Fruit fly (Drosophila melanogaster) whole organism, embryonic: Measurements from ENCODE around the gene ND-13A.

Source experiments
- Antp ChIP-seq: fragments of 200-800 bp; sonication (Bioruptor generic); optimal IDR thresholded peaks from 3 replicates; lab custom pipeline; 2016; ENCODE audit warnings: missing biosample characterization, missing genetic modification characterization
- Awh ChIP-seq: fragments of 200-800 bp; sonication (Bioruptor generic); IDR thresholded peaks from 2 replicates; pipeline ENCODE4, ENCODE4 v1.3.6; 2022; ENCODE audit warnings: missing biosample characterization, missing genetic modification characterization
- B-H1 ChIP-seq: fragments of 200-800 bp; sonication (Bioruptor generic); IDR thresholded peaks from 3 replicates; pipeline ENCODE4 v1.3.6; 2022; ENCODE audit warnings: missing biosample characterization, missing genetic modification characterization
- BEAF-32 ChIP-seq: fragments of 200-800 bp; sonication (Bioruptor generic); optimal IDR thresholded peaks from 3 replicates; lab custom pipeline; 2017; ENCODE audit warnings: missing biosample characterization, missing genetic modification characterization, mild to moderate bottlenecking, moderate library complexity, missing genetic modification reagents
- CG11093 ChIP-seq: fragments of 200-800 bp; sonication (Bioruptor generic); IDR thresholded peaks from 3 replicates; pipeline ENCODE4 v1.3.6; 2022; ENCODE audit warnings: missing biosample characterization, missing genetic modification characterization
- CG11696 ChIP-seq: fragments of 200-800 bp; sonication (Bioruptor generic); IDR thresholded peaks from 2 replicates; pipeline ENCODE4 v1.3.6; 2022; ENCODE audit warnings: missing biosample characterization, missing genetic modification characterization
- CG12155 ChIP-seq: fragments of 200-800 bp; sonication (Bioruptor generic); optimal IDR thresholded peaks from 3 replicates; lab custom pipeline; 2016; ENCODE audit warnings: missing biosample characterization, missing genetic modification characterization
- CG12659 ChIP-seq: fragments of 200-800 bp; sonication (Bioruptor generic); optimal IDR thresholded peaks from 3 replicates; lab custom pipeline; 2017; ENCODE audit warnings: mild to moderate bottlenecking, missing biosample characterization, missing genetic modification reagents, missing genetic modification characterization
- CG12744 ChIP-seq: fragments of 200-800 bp; sonication (Bioruptor generic); optimal IDR thresholded peaks from 2 replicates; lab custom pipeline; 2016; ENCODE audit warnings: missing biosample characterization, missing genetic modification characterization
- CG13287 ChIP-seq: fragments of 200-800 bp; sonication (Bioruptor generic); IDR thresholded peaks from 2 replicates; pipeline ENCODE4 v1.3.6; 2022; ENCODE audit warnings: missing biosample characterization, missing genetic modification characterization; ENCODE audit not compliant: partially characterized antibody
- CG13624 ChIP-seq: fragments of 200-800 bp; sonication (Bioruptor generic); optimal IDR thresholded peaks from 2 replicates; lab custom pipeline; 2016; ENCODE audit warnings: missing biosample characterization, missing genetic modification characterization
- CG17359 ChIP-seq: fragments of 200-800 bp; sonication (Bioruptor generic); optimal IDR thresholded peaks from 3 replicates; lab custom pipeline; 2018; ENCODE audit warnings: missing biosample characterization, mild to moderate bottlenecking, missing genetic modification characterization, moderate library complexity
- CG17361 ChIP-seq: fragments of 200-800 bp; sonication (Bioruptor generic); IDR thresholded peaks from 3 replicates; pipeline ENCODE4 v1.3.6; 2022; ENCODE audit warnings: missing biosample characterization, missing genetic modification characterization
- CG2889 ChIP-seq: fragments of 200-800 bp; sonication (Bioruptor generic); IDR thresholded peaks from 3 replicates; pipeline ENCODE4 v1.3.6; 2022; ENCODE audit warnings: missing biosample characterization, missing genetic modification characterization
- CG30403 ChIP-seq: fragments of 200-800 bp; sonication (Bioruptor generic); optimal IDR thresholded peaks from 3 replicates; lab custom pipeline; 2016; ENCODE audit warnings: missing biosample characterization, missing genetic modification characterization
- CG34422 ChIP-seq: fragments of 200-800 bp; sonication (Bioruptor generic); IDR thresholded peaks from 3 replicates; pipeline ENCODE4 v1.3.6; 2022; ENCODE audit warnings: missing biosample characterization, missing genetic modification characterization
- CG3838 ChIP-seq: fragments of 200-800 bp; sonication (Bioruptor generic); optimal IDR thresholded peaks from 3 replicates; lab custom pipeline; 2016; ENCODE audit warnings: missing biosample characterization, missing genetic modification characterization
- CG4730 ChIP-seq: fragments of 200-800 bp; sonication (Bioruptor generic); IDR thresholded peaks from 2 replicates; pipeline ENCODE4 v1.3.6; 2022; ENCODE audit warnings: missing biosample characterization, missing genetic modification characterization
- CG8765 ChIP-seq: fragments of 200-800 bp; sonication (Bioruptor generic); IDR thresholded peaks from 2 replicates; pipeline ENCODE4 v1.3.6; 2022; ENCODE audit warnings: missing biosample characterization, missing genetic modification characterization
- CG9797 ChIP-seq: fragments of 200-800 bp; sonication (Bioruptor generic); optimal IDR thresholded peaks from 3 replicates; lab custom pipeline; 2018; ENCODE audit warnings: missing biosample characterization, mild to moderate bottlenecking, missing genetic modification characterization
- CG9817 ChIP-seq: fragments of 200-800 bp; sonication (Bioruptor generic); optimal IDR thresholded peaks from 2 replicates; lab custom pipeline; 2018; ENCODE audit warnings: missing biosample characterization, mild to moderate bottlenecking, missing genetic modification characterization, moderate library complexity
- CkIIα-i1 ChIP-seq: fragments of 200-800 bp; sonication (Bioruptor generic); IDR thresholded peaks from 2 replicates; pipeline ENCODE4 v1.3.6; 2022; ENCODE audit warnings: missing biosample characterization, missing genetic modification characterization
- Dip3 ChIP-seq: fragments of 200-800 bp; sonication (Bioruptor generic); optimal IDR thresholded peaks from 3 replicates; lab custom pipeline; 2016; ENCODE audit warnings: missing biosample characterization, missing genetic modification characterization
- Dll ChIP-seq: fragments of 200-800 bp; sonication (Bioruptor generic); IDR thresholded peaks from 4 replicates; pipeline ENCODE4 v1.3.6; 2022; ENCODE audit warnings: missing biosample characterization, missing genetic modification characterization; ENCODE audit not compliant: partially characterized antibody
- H15 ChIP-seq: fragments of 200-800 bp; sonication (Bioruptor generic); IDR thresholded peaks from 3 replicates; pipeline ENCODE4 v1.3.6; 2022; ENCODE audit warnings: missing biosample characterization, missing genetic modification characterization
- H2.0 ChIP-seq: fragments of 200-800 bp; sonication (Bioruptor generic); IDR thresholded peaks from 2 replicates; pipeline ENCODE4 v1.3.6; 2022; ENCODE audit warnings: missing biosample characterization, missing genetic modification characterization
- HLH4C ChIP-seq: fragments of 200-800 bp; sonication (Bioruptor generic); IDR thresholded peaks from 3 replicates; pipeline ENCODE4 v1.3.6; 2022; ENCODE audit warnings: missing biosample characterization, missing genetic modification characterization; ENCODE audit not compliant: partially characterized antibody
- Hr3 ChIP-seq: fragments of 200-800 bp; sonication (Bioruptor generic); optimal IDR thresholded peaks from 3 replicates; lab custom pipeline; 2016; ENCODE audit warnings: missing biosample characterization, missing genetic modification characterization
- Nf-YB ChIP-seq: fragments of 200-800 bp; sonication (Bioruptor generic); optimal IDR thresholded peaks from 3 replicates; lab custom pipeline; 2019; ENCODE audit warnings: missing biosample characterization, mild to moderate bottlenecking, missing genetic modification characterization, moderate library complexity
- NfI ChIP-seq: fragments of 200-800 bp; sonication (Bioruptor generic); optimal IDR thresholded peaks from 3 replicates; lab custom pipeline; 2018; ENCODE audit warnings: missing biosample characterization, mild to moderate bottlenecking, missing genetic modification characterization, moderate library complexity
- Oli ChIP-seq: fragments of 200-800 bp; sonication (Bioruptor generic); optimal IDR thresholded peaks from 2 replicates; lab custom pipeline; 2018; ENCODE audit warnings: missing biosample characterization, mild to moderate bottlenecking, missing genetic modification characterization, moderate library complexity
- Opbp ChIP-seq: fragments of 200-800 bp; sonication (Bioruptor generic); IDR thresholded peaks from 3 replicates; pipeline ENCODE4 v1.3.6; 2022; ENCODE audit warnings: missing biosample characterization, missing genetic modification characterization; ENCODE audit not compliant: partially characterized antibody
- Side ChIP-seq: fragments of 200-800 bp; sonication (Bioruptor generic); optimal IDR thresholded peaks from 2 replicates; lab custom pipeline; 2016; ENCODE audit warnings: missing biosample characterization, missing genetic modification characterization
- Stat92E ChIP-seq, 3 experiments: fragments of >200 bp in 2 of 3; fragments of 200-800 bp in 1 of 3; sonication (Bioruptor generic) in 1 of 3; optimal IDR thresholded peaks; 2 replicates each; lab custom pipeline; 2017 to 2019; ENCODE audit warnings: missing biosample characterization in 3 of 3, missing genetic modification characterization in 3 of 3, mild to moderate bottlenecking in 1 of 3, moderate library complexity in 1 of 3
- Xbp1 ChIP-seq: fragments of 200-800 bp; sonication (Bioruptor generic); optimal IDR thresholded peaks from 3 replicates; lab custom pipeline; 2016; ENCODE audit warnings: missing biosample characterization, mild to moderate bottlenecking, missing genetic modification characterization
- ab ChIP-seq: fragments of 200-800 bp; sonication (Bioruptor generic); optimal IDR thresholded peaks from 2 replicates; lab custom pipeline; 2016; ENCODE audit warnings: missing biosample characterization, missing genetic modification characterization
- cas ChIP-seq: fragments of 200-800 bp; sonication (Bioruptor generic); IDR thresholded peaks from 2 replicates; pipeline ENCODE4 v1.3.6; 2022; ENCODE audit warnings: missing biosample characterization, missing genetic modification characterization
- crp ChIP-seq, 2 experiments: fragments of 200-800 bp; sonication (Bioruptor generic); optimal IDR thresholded peaks; 2 replicates in 1 of 2; 3 replicates in 1 of 2; lab custom pipeline; 2017; ENCODE audit warnings: missing biosample characterization in 2 of 2, missing genetic modification characterization in 2 of 2, mild to moderate bottlenecking in 1 of 2, moderate library complexity in 1 of 2
- cwo ChIP-seq: fragments of 200-800 bp; sonication (Bioruptor generic); optimal IDR thresholded peaks from 3 replicates; lab custom pipeline; 2017; ENCODE audit warnings: missing biosample characterization, missing genetic modification characterization, mild to moderate bottlenecking, moderate library complexity, missing genetic modification reagents
- dpn ChIP-seq, 2 experiments: fragments of 200-800 bp; sonication (Bioruptor generic); optimal IDR thresholded peaks; 3 replicates each; lab custom pipeline; 2016; ENCODE audit warnings: missing biosample characterization in 2 of 2, missing genetic modification characterization in 2 of 2
- emc ChIP-seq: fragments of 200-800 bp; sonication (Bioruptor generic); optimal IDR thresholded peaks from 2 replicates; lab custom pipeline; 2016; ENCODE audit warnings: missing biosample characterization, missing genetic modification characterization
- hbn ChIP-seq: fragments of 200-800 bp; sonication (Bioruptor generic); IDR thresholded peaks from 2 replicates; pipeline ENCODE4 v1.3.6; 2022; ENCODE audit warnings: missing biosample characterization, missing genetic modification characterization; ENCODE audit not compliant: partially characterized antibody
- mirr ChIP-seq: fragments of 200-800 bp; sonication (Bioruptor generic); optimal IDR thresholded peaks from 3 replicates; lab custom pipeline; 2018; ENCODE audit warnings: missing biosample characterization, mild to moderate bottlenecking, missing genetic modification characterization
- org-1 ChIP-seq: fragments of 200-800 bp; sonication (Bioruptor generic); optimal IDR thresholded peaks from 2 replicates; lab custom pipeline; 2017; ENCODE audit warnings: missing biosample characterization, missing genetic modification characterization
- sd ChIP-seq: fragments of 200-800 bp; sonication (Bioruptor generic); optimal IDR thresholded peaks from 3 replicates; lab custom pipeline; 2018; ENCODE audit warnings: missing biosample characterization, mild to moderate bottlenecking, missing genetic modification characterization, moderate library complexity
- seq ChIP-seq: fragments of 200-800 bp; sonication (Bioruptor generic); IDR thresholded peaks from 2 replicates; pipeline ENCODE4 v1.3.6; 2022; ENCODE audit warnings: missing biosample characterization, missing genetic modification characterization
- slbo ChIP-seq: fragments of 200-800 bp; sonication (Bioruptor generic); IDR thresholded peaks from 2 replicates; pipeline ENCODE4 v1.3.6; 2022; ENCODE audit warnings: missing biosample characterization, missing genetic modification characterization
- tgo ChIP-seq: fragments of 200-800 bp; sonication (Bioruptor generic); IDR thresholded peaks from 3 replicates; pipeline ENCODE4 v1.3.6; 2022; ENCODE audit warnings: missing biosample characterization, missing genetic modification characterization
- tin ChIP-seq: fragments of 200-800 bp; sonication (Bioruptor generic); optimal IDR thresholded peaks from 3 replicates; lab custom pipeline; 2016; ENCODE audit warnings: missing biosample characterization, missing genetic modification characterization
- toy ChIP-seq: fragments of 200-800 bp; sonication (Bioruptor generic); IDR thresholded peaks from 2 replicates; pipeline ENCODE4 v1.3.6; 2022; ENCODE audit warnings: missing biosample characterization, missing genetic modification characterization
- tup ChIP-seq: fragments of 200-800 bp; sonication (Bioruptor generic); optimal IDR thresholded peaks from 2 replicates; lab custom pipeline; 2016; ENCODE audit warnings: missing biosample characterization, mild to moderate bottlenecking, missing genetic modification characterization, moderate library complexity
- tx ChIP-seq: fragments of 200-800 bp; sonication (Bioruptor generic); optimal IDR thresholded peaks from 2 replicates; lab custom pipeline; 2016; ENCODE audit warnings: missing biosample characterization, missing genetic modification characterization

The ND-13A gene

DNA sequence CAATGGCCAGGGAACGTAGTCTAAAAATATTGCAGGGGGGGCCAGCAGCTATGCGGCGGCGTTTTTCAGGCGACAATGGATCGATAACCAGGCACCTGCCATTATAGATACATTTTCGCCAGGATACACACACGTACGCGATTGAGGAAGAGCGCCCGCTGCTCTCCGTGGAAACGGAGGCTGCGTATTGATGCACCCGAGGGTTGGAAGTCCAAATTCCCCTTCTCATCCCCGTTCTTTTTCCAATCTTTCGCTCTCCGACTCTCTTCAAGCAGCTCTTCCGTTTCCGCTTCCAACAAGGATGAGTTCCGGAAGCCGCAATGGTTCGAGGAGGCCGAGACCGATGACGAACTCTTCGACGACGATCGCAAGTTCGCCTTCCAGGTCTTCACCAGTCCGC is 3.3 kb downstream of the ND-13A start (continued):
- peak; percentile 39 for TF ChIP-seq cwo (GFP tag; lab: Kevin White, UChicago)
- no peak for TF ChIP-seq Xbp1 (GFP tag; lab: Kevin White, UChicago)
- TF ChIP-seq tx: no peak
- TF ChIP-seq H2.0 (GFP tag; lab: Robert Waterston, UW): no peak
- no peak for TF ChIP-seq CG34422 (GFP tag; lab: Robert Waterston, UW)
- TF ChIP-seq CG9797 (GFP tag; lab: Kevin White, UChicago): no peak
- TF ChIP-seq Oli (tag; lab: Kevin White, UChicago): no peak
- no peak for TF ChIP-seq CG12744 (GFP tag; lab: Kevin White, UChicago)
- TF ChIP-seq CG17361: no peak
- TF ChIP-seq mirr (GFP tag; lab: Kevin White, UChicago): peak; percentile 75
- TF ChIP-seq CG13287: no peak
- TF ChIP-seq CG12659 (GFP tag; lab: Kevin White, UChicago): no peak
- no peak for TF ChIP-seq tup (GFP tag; lab: Kevin White, UChicago)
- no peak for TF ChIP-seq emc
- no peak for TF ChIP-seq CkIIα-i1
- no peak for TF ChIP-seq BEAF-32 (GFP tag; lab: Kevin White, UChicago)
- no peak for TF ChIP-seq tgo (GFP tag; lab: Robert Waterston, UW)
- no peak for TF ChIP-seq HLH4C
- no peak for TF ChIP-seq tin (GFP tag; lab: Kevin White, UChicago)
- no peak for TF ChIP-seq dpn (GFP tag; optimal IDR thresholded peaks at IDR 0.05; lab: Kevin White, UChicago)
- TF ChIP-seq Hr3 (GFP tag; lab: Kevin White, UChicago): no peak
- TF ChIP-seq Opbp (GFP tag; lab: Robert Waterston, UW): no peak
- TF ChIP-seq hbn (GFP tag; lab: Robert Waterston, UW): no peak
- TF ChIP-seq CG12155: no peak
- peak; percentile 40 for TF ChIP-seq NfI (GFP tag; lab: Kevin White, UChicago)
- no peak for TF ChIP-seq sd (tag; lab: Kevin White, UChicago)
- no peak for TF ChIP-seq CG9817 (tag; lab: Kevin White, UChicago)
- TF ChIP-seq cas (GFP tag; lab: Robert Waterston, UW): no peak
- TF ChIP-seq CG11696 (GFP tag; lab: Robert Waterston, UW): no peak
- TF ChIP-seq CG2889 (GFP tag; lab: Robert Waterston, UW): no peak
- TF ChIP-seq CG4730 (GFP tag; lab: Robert Waterston, UW): no peak
- TF ChIP-seq Nf-YB: no peak
- TF ChIP-seq Antp (GFP tag; lab: Kevin White, UChicago): no peak
- TF ChIP-seq CG8765 (GFP tag; lab: Robert Waterston, UW): no peak
- TF ChIP-seq Stat92E (GFP tag; optimal IDR thresholded peaks at IDR 0.05; lab: Kevin White, UChicago): no peak
- TF ChIP-seq seq (GFP tag; lab: Robert Waterston, UW): no peak; the same call in 1 of the 2 replicates
- no peak for TF ChIP-seq CG17359 (tag; lab: Kevin White, UChicago)
- TF ChIP-seq Side (GFP tag; lab: Kevin White, UChicago): no peak
- no peak for TF ChIP-seq CG13624 (GFP tag; lab: Kevin White, UChicago)
- TF ChIP-seq Dip3 (GFP tag; lab: Kevin White, UChicago): no peak
- TF ChIP-seq toy (GFP tag; lab: Robert Waterston, UW): no peak
- TF ChIP-seq CG30403: no peak
- peak; percentile 23; the same call in 1 of the 2 replicates for TF ChIP-seq Awh (GFP tag; lab: Robert Waterston, UW)
- no peak for TF ChIP-seq CG3838 (GFP tag; lab: Kevin White, UChicago)
- TF ChIP-seq H15 (GFP tag; lab: Robert Waterston, UW): no peak
- TF ChIP-seq B-H1: no peak; the same call in 2 of the 3 replicates
- TF ChIP-seq slbo: no peak
- no peak for TF ChIP-seq org-1 (GFP tag; lab: Kevin White, UChicago)
- TF ChIP-seq CG11093 (GFP tag; lab: Robert Waterston, UW): no peak
- TF ChIP-seq Dll (GFP tag; lab: Robert Waterston, UW): no peak
- no peak for TF ChIP-seq crp (GFP tag; optimal IDR thresholded peaks at IDR 0.05; lab: Kevin White, UChicago)
- TF ChIP-seq ab (GFP tag; lab: Kevin White, UChicago): no peak
